Worm (Caenorhabditis elegans) whole organism, L1 larva: ENCODE data around the gene C18E9.7.

Experiments used
- alr-1 ChIP-seq: fragments of 200-800 bp; sonication (Bioruptor generic); optimal IDR thresholded peaks from 2 replicates; lab custom pipeline; 2018; ENCODE audit warnings: borderline replicate concordance, mild to moderate bottlenecking, missing genetic modification characterization, missing compliant biosample characterization
- aly-2 ChIP-seq: fragments of 150-350 bp; optimal IDR thresholded peaks from 2 replicates; lab custom pipeline; 2014; ENCODE audit warnings: missing biosample characterization, missing genetic modification characterization
- ama-1 ChIP-seq: fragments of 150-350 bp; optimal IDR thresholded peaks from 2 replicates; lab custom pipeline; 2014
- ces-1 ChIP-seq: fragments of 150-350 bp; optimal IDR thresholded peaks from 2 replicates; lab custom pipeline; 2014; ENCODE audit warnings: missing biosample characterization, missing genetic modification reagents, missing genetic modification characterization
- elt-3 ChIP-seq, 6 experiments: fragments of 150-350 bp in 1 of 6; sonication (generic microtip); optimal IDR thresholded peaks; 2 replicates each; lab custom pipeline; 2017 to 2018; ENCODE audit warnings: missing biosample characterization in 6 of 6, missing genetic modification characterization in 6 of 6, inconsistent platforms in 1 of 6
- lsy-2 ChIP-seq, 2 experiments: fragments of 150-350 bp; optimal IDR thresholded peaks; 2 replicates each; lab custom pipeline; 2014; ENCODE audit warnings: missing biosample characterization in 2 of 2, missing genetic modification characterization in 2 of 2
- mdl-1 ChIP-seq, 2 experiments: fragments of 150-350 bp; optimal IDR thresholded peaks; 2 replicates each; lab custom pipeline; 2014 to 2017; ENCODE audit warnings: missing biosample characterization in 2 of 2, missing genetic modification characterization in 2 of 2, inconsistent platforms in 1 of 2
- nhr-237 ChIP-seq: fragments of 150-350 bp; optimal IDR thresholded peaks from 2 replicates; lab custom pipeline; 2014; ENCODE audit warnings: missing biosample characterization, missing genetic modification characterization
- nhr-76 ChIP-seq: sonication (generic microtip); optimal IDR thresholded peaks from 2 replicates; lab custom pipeline; 2017; ENCODE audit warnings: missing biosample characterization, missing genetic modification characterization
- zag-1 ChIP-seq: fragments of 150-350 bp; optimal IDR thresholded peaks from 2 replicates; lab custom pipeline; 2014; ENCODE audit warnings: missing biosample characterization, missing genetic modification characterization

DNA sequence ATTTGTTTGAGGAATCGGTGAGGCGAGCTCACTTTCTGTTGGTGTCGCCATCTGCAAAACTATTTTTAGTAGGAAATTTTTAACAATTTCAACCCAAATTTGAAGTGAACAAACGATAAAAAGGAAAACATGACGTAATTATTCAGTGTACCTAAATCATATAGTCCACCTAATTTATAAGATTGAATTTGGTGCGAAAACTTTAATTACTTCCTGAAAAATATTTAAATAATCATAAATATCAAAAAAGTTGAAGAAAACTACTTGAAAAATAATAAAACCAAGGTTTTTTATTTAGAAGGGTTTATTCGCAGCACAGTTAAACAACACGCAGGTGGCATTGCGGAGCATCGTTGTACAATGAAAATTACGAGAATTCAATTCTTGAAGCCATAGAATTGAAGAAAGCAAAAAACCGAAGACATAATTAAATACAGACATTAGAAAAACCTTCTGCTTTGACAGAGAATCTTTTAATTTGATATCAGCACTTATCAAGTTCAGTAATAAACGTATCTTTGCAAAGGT lies 9.0 kb downstream of the C18E9.7 start, which contains the start of gene tomm-40:
- TF ChIP-seq alr-1 (tag; lab: Kevin White, UChicago) (no peak), ces-1 (GFP tag; lab: Kevin White, UChicago) (no peak), nhr-76 (tag; lab: Kevin White, UChicago) (no peak), mdl-1 (tag; optimal IDR thresholded peaks at IDR 0.05; lab: Kevin White, UChicago) (no peak), aly-2 (tag; lab: Kevin White, UChicago) (no peak), ama-1 (no peak), lsy-2 (tag; optimal IDR thresholded peaks at IDR 0.05; lab: Kevin White, UChicago) (peak; percentile 34 to 51), zag-1 (tag; lab: Kevin White, UChicago) (no peak), elt-3 (tag; optimal IDR thresholded peaks at IDR 0.05; lab: Kevin White, UChicago) (no peak), nhr-237 (tag; lab: Kevin White, UChicago) (no peak)
